Worm (Caenorhabditis elegans) whole organism, L1 larva: ENCODE measurements around the gene tbc-19.

Experiments
- C04F5.9 ChIP-seq: sonication (generic microtip); optimal IDR thresholded peaks from 2 replicates; lab custom pipeline; 2016; ENCODE audit warnings: missing genetic modification characterization, missing compliant biosample characterization
- C16A3.4 ChIP-seq: fragments of 150-350 bp; optimal IDR thresholded peaks from 2 replicates; lab custom pipeline; 2014; ENCODE audit warnings: missing biosample characterization, missing genetic modification characterization
- F16B12.6 ChIP-seq: fragments of 150-350 bp; optimal IDR thresholded peaks from 2 replicates; lab custom pipeline; 2014; ENCODE audit warnings: missing biosample characterization, missing genetic modification characterization
- Y116A8C.19 ChIP-seq: sonication (generic microtip); optimal IDR thresholded peaks from 2 replicates; lab custom pipeline; 2016; ENCODE audit warnings: missing compliant biosample characterization, missing genetic modification characterization, borderline replicate concordance
- blmp-1 ChIP-seq: fragments of 150-350 bp; optimal IDR thresholded peaks from 2 replicates; lab custom pipeline; 2014; ENCODE audit warnings: missing biosample characterization, missing genetic modification characterization
- ceh-63 ChIP-seq: fragments of 200-800 bp; sonication (Bioruptor generic); optimal IDR thresholded peaks from 2 replicates; lab custom pipeline; 2018; ENCODE audit warnings: mild to moderate bottlenecking, missing genetic modification characterization, missing compliant biosample characterization
- ceh-8 ChIP-seq: fragments of 200-800 bp; sonication (Bioruptor generic); optimal IDR thresholded peaks from 2 replicates; lab custom pipeline; 2018; ENCODE audit warnings: mild to moderate bottlenecking, missing genetic modification characterization, moderate library complexity, missing compliant biosample characterization
- ceh-82 ChIP-seq, 3 experiments: fragments of 150-350 bp in 1 of 3; sonication (generic microtip) in 2 of 3; optimal IDR thresholded peaks; 2 replicates each; lab custom pipeline; 2014 to 2017; ENCODE audit warnings: missing biosample characterization in 3 of 3, missing genetic modification characterization in 3 of 3
- ceh-88 ChIP-seq: fragments of 200-800 bp; sonication (Bioruptor generic); IDR thresholded peaks from 2 replicates; pipeline ENCODE4 v1.3.6; 2022; ENCODE audit warnings: missing genetic modification characterization, missing compliant biosample characterization
- ceh-90 ChIP-seq: sonication (generic microtip); optimal IDR thresholded peaks from 2 replicates; lab custom pipeline; 2016; ENCODE audit warnings: missing genetic modification characterization, missing compliant biosample characterization
- ces-1 ChIP-seq: fragments of 150-350 bp; optimal IDR thresholded peaks from 2 replicates; lab custom pipeline; 2014; ENCODE audit warnings: missing biosample characterization, missing genetic modification reagents, missing genetic modification characterization
- dpl-1 ChIP-seq, 3 experiments: fragments of 150-350 bp in 2 of 3; sonication (generic microtip) in 1 of 3; optimal IDR thresholded peaks; 2 replicates each; lab custom pipeline; 2014 to 2017; ENCODE audit warnings: missing biosample characterization in 3 of 3, missing genetic modification characterization in 3 of 3, missing genetic modification reagents in 3 of 3
- dsc-1 ChIP-seq: sonication (generic microtip); optimal IDR thresholded peaks from 2 replicates; lab custom pipeline; 2016; ENCODE audit warnings: mild to moderate bottlenecking, missing genetic modification characterization, missing compliant biosample characterization
- efl-1 ChIP-seq, 4 experiments: fragments of 150-350 bp; optimal IDR thresholded peaks in 3 of 4; peaks in 1 of 4; 1 replicate in 1 of 4; 2 replicates in 3 of 4; lab custom pipeline; 2014; ENCODE audit warnings: missing biosample characterization in 2 of 4, missing genetic modification characterization in 2 of 4, missing genetic modification reagents in 2 of 4
- efl-3 ChIP-seq: fragments of 200-800 bp; sonication (Bioruptor generic); optimal IDR thresholded peaks from 2 replicates; lab custom pipeline; 2018; ENCODE audit warnings: mild to moderate bottlenecking, missing genetic modification characterization, missing compliant biosample characterization
- elt-2 ChIP-seq: sonication (generic microtip); optimal IDR thresholded peaks from 2 replicates; lab custom pipeline; 2016; ENCODE audit warnings: missing genetic modification characterization, mild to moderate bottlenecking, inconsistent platforms, missing compliant biosample characterization, missing genetic modification reagents
- elt-3 ChIP-seq, 6 experiments: fragments of 150-350 bp in 1 of 6; sonication (generic microtip); optimal IDR thresholded peaks; 2 replicates each; lab custom pipeline; 2017 to 2018; ENCODE audit warnings: missing biosample characterization in 6 of 6, missing genetic modification characterization in 6 of 6, inconsistent platforms in 1 of 6
- ets-5 ChIP-seq: fragments of 200-800 bp; sonication (Bioruptor generic); IDR thresholded peaks from 2 replicates; pipeline ENCODE4 v1.3.6; 2022; ENCODE audit warnings: missing genetic modification characterization, missing compliant biosample characterization
- grh-1 ChIP-seq: fragments of 200-800 bp; sonication (Bioruptor generic); IDR thresholded peaks from 2 replicates; pipeline ENCODE4 v1.3.6; 2022; ENCODE audit warnings: missing genetic modification reagents, missing genetic modification characterization, missing compliant biosample characterization
- hlh-17 ChIP-seq: fragments of 200-800 bp; sonication (Bioruptor generic); optimal IDR thresholded peaks from 2 replicates; lab custom pipeline; 2018; ENCODE audit warnings: missing genetic modification characterization, mild to moderate bottlenecking, missing compliant biosample characterization, moderate library complexity, borderline replicate concordance
- hpl-2 ChIP-seq: fragments of 150-350 bp; optimal IDR thresholded peaks from 2 replicates; lab custom pipeline; 2014; ENCODE audit warnings: missing biosample characterization, missing genetic modification reagents, missing genetic modification characterization
- irx-1 ChIP-seq: sonication (generic microtip); optimal IDR thresholded peaks from 2 replicates; lab custom pipeline; 2016; ENCODE audit warnings: missing genetic modification characterization, missing compliant biosample characterization
- jun-1 ChIP-seq: fragments of 150-350 bp; optimal IDR thresholded peaks from 2 replicates; lab custom pipeline; 2014; ENCODE audit warnings: missing biosample characterization, missing genetic modification reagents, missing genetic modification characterization
- lin-15B ChIP-seq: fragments of 150-350 bp; sonication (generic microtip); optimal IDR thresholded peaks from 3 replicates; lab custom pipeline; 2014; ENCODE audit warnings: missing biosample characterization, missing genetic modification characterization
- lin-35 ChIP-seq, 2 experiments: fragments of 150-350 bp; optimal IDR thresholded peaks; 2 replicates each; lab custom pipeline; 2014; ENCODE audit warnings: missing biosample characterization in 2 of 2, missing genetic modification characterization in 2 of 2, missing genetic modification reagents in 2 of 2
- mab-9 ChIP-seq: fragments of 200-800 bp; sonication (Bioruptor generic); IDR thresholded peaks from 2 replicates; pipeline ENCODE4 v1.3.6; 2022; ENCODE audit warnings: missing genetic modification reagents, missing genetic modification characterization, missing compliant biosample characterization
- mef-2 ChIP-seq: fragments of 150-350 bp; optimal IDR thresholded peaks from 2 replicates; lab custom pipeline; 2014; ENCODE audit warnings: missing biosample characterization, missing genetic modification characterization
- nhr-20 ChIP-seq: sonication (generic microtip); optimal IDR thresholded peaks from 2 replicates; lab custom pipeline; 2016; ENCODE audit warnings: mild to moderate bottlenecking, missing genetic modification characterization, missing compliant biosample characterization
- nhr-237 ChIP-seq: fragments of 150-350 bp; optimal IDR thresholded peaks from 2 replicates; lab custom pipeline; 2014; ENCODE audit warnings: missing biosample characterization, missing genetic modification characterization
- nhr-28 ChIP-seq: fragments of 150-350 bp; optimal IDR thresholded peaks from 2 replicates; lab custom pipeline; 2014; ENCODE audit warnings: missing biosample characterization, missing genetic modification characterization
- nhr-71 ChIP-seq: sonication (generic microtip); optimal IDR thresholded peaks from 2 replicates; lab custom pipeline; 2016; ENCODE audit warnings: mild to moderate bottlenecking, missing genetic modification characterization, moderate library complexity, missing compliant biosample characterization
- nhr-77 ChIP-seq: fragments of 150-350 bp; optimal IDR thresholded peaks from 2 replicates; lab custom pipeline; 2014; ENCODE audit warnings: missing biosample characterization, missing genetic modification characterization
- nhr-84 ChIP-seq: sonication (generic microtip); optimal IDR thresholded peaks from 2 replicates; lab custom pipeline; 2017; ENCODE audit warnings: missing biosample characterization, missing genetic modification characterization
- pag-3 ChIP-seq: sonication (generic microtip); optimal IDR thresholded peaks from 2 replicates; lab custom pipeline; 2017; ENCODE audit warnings: missing genetic modification characterization, mild to moderate bottlenecking, missing compliant biosample characterization, antibody characterized with exemption, borderline replicate concordance; ENCODE audit not compliant: insufficient read depth
- pax-3 ChIP-seq: fragments of 200-800 bp; sonication (Bioruptor generic); optimal IDR thresholded peaks from 2 replicates; lab custom pipeline; 2018; ENCODE audit warnings: mild to moderate bottlenecking, missing genetic modification characterization, moderate library complexity, missing compliant biosample characterization
- pqm-1 ChIP-seq: sonication (generic microtip); optimal IDR thresholded peaks from 3 replicates; lab custom pipeline; 2017; ENCODE audit warnings: missing biosample characterization, missing genetic modification characterization
- rnt-1 ChIP-seq: sonication (generic microtip); optimal IDR thresholded peaks from 2 replicates; lab custom pipeline; 2016; ENCODE audit warnings: mild to moderate bottlenecking, missing genetic modification characterization, moderate library complexity, missing compliant biosample characterization
- skn-1 ChIP-seq: fragments of 150-350 bp; optimal IDR thresholded peaks from 2 replicates; lab custom pipeline; 2014; ENCODE audit warnings: missing biosample characterization, missing genetic modification characterization
- snpc-4 ChIP-seq: fragments of 150-350 bp; optimal IDR thresholded peaks from 2 replicates; lab custom pipeline; 2014; ENCODE audit warnings: missing biosample characterization, missing genetic modification characterization
- snu-23 ChIP-seq: sonication (generic microtip); optimal IDR thresholded peaks from 2 replicates; lab custom pipeline; 2016; ENCODE audit warnings: missing genetic modification characterization, missing compliant biosample characterization
- sox-4 ChIP-seq: sonication (generic microtip); optimal IDR thresholded peaks from 2 replicates; lab custom pipeline; 2016; ENCODE audit warnings: missing genetic modification characterization, missing compliant biosample characterization
- sptf-1 ChIP-seq: fragments of 150-350 bp; optimal IDR thresholded peaks from 2 replicates; lab custom pipeline; 2014; ENCODE audit warnings: missing biosample characterization, missing genetic modification characterization
- swsn-7 ChIP-seq: sonication (generic microtip); optimal IDR thresholded peaks from 2 replicates; lab custom pipeline; 2016; ENCODE audit warnings: missing genetic modification characterization, missing compliant biosample characterization
- tbx-2 ChIP-seq: sonication (generic microtip); optimal IDR thresholded peaks from 2 replicates; lab custom pipeline; 2016; ENCODE audit warnings: missing genetic modification characterization, missing compliant biosample characterization
- unc-130 ChIP-seq: fragments of 150-350 bp; optimal IDR thresholded peaks from 2 replicates; lab custom pipeline; 2017; ENCODE audit warnings: missing biosample characterization, missing genetic modification characterization, inconsistent platforms
- unc-98 ChIP-seq: fragments of 200-800 bp; sonication (Bioruptor generic); IDR thresholded peaks from 2 replicates; pipeline ENCODE4 v1.3.6; 2022; ENCODE audit warnings: missing genetic modification characterization, missing compliant biosample characterization
- xbp-1 ChIP-seq: sonication (generic microtip); optimal IDR thresholded peaks from 2 replicates; lab custom pipeline; 2016; ENCODE audit warnings: missing genetic modification characterization, missing compliant biosample characterization
- zag-1 ChIP-seq: fragments of 150-350 bp; optimal IDR thresholded peaks from 2 replicates; lab custom pipeline; 2014; ENCODE audit warnings: missing biosample characterization, missing genetic modification characterization
- ztf-11 ChIP-seq, 2 experiments: sonication (generic microtip); optimal IDR thresholded peaks; 2 replicates each; lab custom pipeline; 2016 to 2017; ENCODE audit warnings: missing genetic modification characterization in 2 of 2, missing biosample characterization in 1 of 2, missing compliant biosample characterization in 1 of 2
- ztf-4 ChIP-seq: fragments of 150-350 bp; optimal IDR thresholded peaks from 2 replicates; lab custom pipeline; 2014; ENCODE audit warnings: missing biosample characterization, missing genetic modification characterization

tbc-19 gene

DNA sequence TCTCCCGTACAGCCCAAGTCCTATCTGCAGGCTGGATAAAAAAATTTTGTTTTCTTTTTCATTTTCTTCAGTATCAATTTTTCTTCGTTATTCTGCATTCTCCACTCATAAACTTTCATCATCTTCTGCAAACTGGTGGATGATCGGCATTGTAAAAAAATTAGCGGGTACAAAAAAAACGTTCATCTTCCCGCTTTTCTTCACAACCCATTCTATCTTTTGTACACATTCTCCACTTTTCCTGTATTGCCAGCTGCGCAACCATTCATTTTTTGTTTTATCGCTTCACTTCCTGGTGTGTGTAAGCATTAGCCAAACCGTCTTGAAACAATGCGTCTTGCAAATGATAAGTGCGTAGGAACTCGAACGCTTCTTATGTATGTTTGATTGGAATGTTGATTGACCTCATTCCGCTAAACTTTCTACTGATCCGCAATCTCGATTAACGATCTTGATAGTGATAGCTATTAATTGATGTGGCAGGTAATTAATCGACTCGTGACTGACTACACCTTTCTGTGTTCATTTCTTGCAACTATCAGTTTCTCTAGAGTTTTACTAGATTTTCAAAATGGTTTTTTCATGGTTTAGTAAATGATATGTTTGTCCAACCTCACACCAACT lies 37.8 kb downstream of the tbc-19 start (continued):
- TF ChIP-seq ets-5 (GFP tag; lab: Robert Waterston, UW) (no peak), elt-2 (tag; lab: Kevin White, UChicago) (no peak), efl-1 (optimal IDR thresholded peaks at IDR 0.05; lab: Kevin White, UChicago) (no peak), efl-1 (GFP tag; optimal IDR thresholded peaks at IDR 0.05 in 1 of 2; lab: Kevin White, UChicago) (no peak), nhr-71 (tag; lab: Kevin White, UChicago) (peak; percentile 35), snu-23 (GFP tag; lab: Kevin White, UChicago) (peak; percentile 37), unc-130 (peak; percentile 1), jun-1 (tag; lab: Kevin White, UChicago) (no peak), nhr-20 (peak; percentile 65), hlh-17 (GFP tag; lab: Kevin White, UChicago) (no peak), nhr-84 (tag; lab: Kevin White, UChicago) (no peak), mab-9 (GFP tag; lab: Robert Waterston, UW) (no peak), unc-98 (GFP tag; lab: Robert Waterston, UW) (no peak), lin-15B (tag; lab: Kevin White, UChicago) (no peak), lin-35 (GFP tag; optimal IDR thresholded peaks at IDR 0.05; lab: Kevin White, UChicago) (peak in 1 of 2 experiments; percentile 22), elt-3 (tag; optimal IDR thresholded peaks at IDR 0.05; lab: Kevin White, UChicago) (peak in 3 of 6 experiments; percentile 10 to 88 (median 29)), xbp-1 (no peak), C04F5.9 (tag; lab: Kevin White, UChicago) (no peak), dpl-1 (GFP tag; optimal IDR thresholded peaks at IDR 0.05; lab: Kevin White, UChicago) (no peak), pax-3 (no peak), ces-1 (GFP tag; lab: Kevin White, UChicago) (no peak), nhr-77 (tag; lab: Kevin White, UChicago) (no peak), ztf-4 (tag; lab: Kevin White, UChicago) (no peak), ceh-8 (GFP tag; lab: Kevin White, UChicago) (no peak), mef-2 (tag; lab: Kevin White, UChicago) (no peak), pqm-1 (tag; lab: Kevin White, UChicago) (no peak), sptf-1 (tag; lab: Kevin White, UChicago) (no peak), snpc-4 (tag; lab: Kevin White, UChicago) (no peak)

DNA sequence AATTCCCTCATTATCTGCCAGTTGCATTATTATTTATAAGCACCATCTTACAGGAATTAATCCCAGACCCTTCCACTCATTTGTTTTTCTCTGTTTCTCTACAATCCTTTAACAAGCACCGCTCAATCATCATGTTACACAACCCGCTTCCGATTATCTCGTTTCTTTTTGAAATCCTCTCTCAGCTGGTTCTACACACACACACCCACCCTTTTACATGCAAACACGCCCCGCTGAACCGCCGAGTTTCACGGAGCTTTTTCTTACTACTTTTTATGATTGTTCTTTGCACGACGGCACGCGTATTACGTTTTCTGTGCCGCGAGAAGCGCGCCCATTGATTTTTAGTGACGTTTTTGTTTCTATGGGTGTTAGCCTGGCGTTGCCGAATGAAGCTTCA lies 38.5 kb downstream of the tbc-19 start:
- TF ChIP-seq pag-3 (tag; lab: Kevin White, UChicago) (no peak), tbx-2 (tag; lab: Kevin White, UChicago) (peak; percentile 59), nhr-71 (tag; lab: Kevin White, UChicago) (peak; percentile 80), nhr-28 (tag; lab: Kevin White, UChicago) (no peak), elt-2 (tag; lab: Kevin White, UChicago) (no peak), ceh-88 (GFP tag; lab: Robert Waterston, UW) (no peak), ceh-90 (tag; lab: Kevin White, UChicago) (no peak), irx-1 (tag; lab: Kevin White, UChicago) (no peak), snu-23 (GFP tag; lab: Kevin White, UChicago) (peak; percentile 63), C16A3.4 (tag; lab: Kevin White, UChicago) (peak; percentile 5), Y116A8C.19 (no peak), zag-1 (tag; lab: Kevin White, UChicago) (no peak), sox-4 (tag; lab: Kevin White, UChicago) (peak; percentile 21), F16B12.6 (tag; lab: Kevin White, UChicago) (no peak), ztf-11 (tag; optimal IDR thresholded peaks at IDR 0.05; lab: Kevin White, UChicago) (no peak), snpc-4 (tag; lab: Kevin White, UChicago) (no peak), grh-1 (GFP tag; lab: Robert Waterston, UW) (no peak), rnt-1 (tag; lab: Kevin White, UChicago) (peak; percentile 74), dsc-1 (tag; lab: Kevin White, UChicago) (peak; percentile 96), swsn-7 (peak; percentile 58), blmp-1 (tag; lab: Kevin White, UChicago) (no peak), ceh-82 (tag; optimal IDR thresholded peaks at IDR 0.05; lab: Kevin White, UChicago) (peak in 1 of 3 experiments; percentile 61), unc-130 (peak; percentile 51), efl-3 (GFP tag; lab: Kevin White, UChicago) (no peak), mef-2 (tag; lab: Kevin White, UChicago) (no peak), skn-1 (peak; percentile 27), ceh-63 (GFP tag; lab: Kevin White, UChicago) (no peak), ets-5 (GFP tag; lab: Robert Waterston, UW) (no peak), nhr-237 (tag; lab: Kevin White, UChicago) (no peak), hpl-2 (GFP tag; lab: Kevin White, UChicago) (no peak)
